Worm (Caenorhabditis elegans) whole organism, L1 larva: Measurements from ENCODE around the gene R166.2.

Experiments used
- C04F5.9 ChIP-seq: sonication (generic microtip); optimal IDR thresholded peaks from 2 replicates; lab custom pipeline; 2016; ENCODE audit warnings: missing genetic modification characterization, missing compliant biosample characterization
- C34B4.2 ChIP-seq: sonication (generic microtip); optimal IDR thresholded peaks from 2 replicates; lab custom pipeline; 2017; ENCODE audit warnings: mild to moderate bottlenecking, missing genetic modification characterization, missing compliant biosample characterization
- F16B12.6 ChIP-seq: fragments of 150-350 bp; optimal IDR thresholded peaks from 2 replicates; lab custom pipeline; 2014; ENCODE audit warnings: missing biosample characterization, missing genetic modification characterization
- Y116A8C.19 ChIP-seq: sonication (generic microtip); optimal IDR thresholded peaks from 2 replicates; lab custom pipeline; 2016; ENCODE audit warnings: missing compliant biosample characterization, missing genetic modification characterization, borderline replicate concordance
- aha-1 ChIP-seq: fragments of 150-350 bp; optimal IDR thresholded peaks from 2 replicates; lab custom pipeline; 2014; ENCODE audit warnings: missing biosample characterization, missing genetic modification characterization
- aly-2 ChIP-seq: fragments of 150-350 bp; optimal IDR thresholded peaks from 2 replicates; lab custom pipeline; 2014; ENCODE audit warnings: missing biosample characterization, missing genetic modification characterization
- blmp-1 ChIP-seq: fragments of 150-350 bp; optimal IDR thresholded peaks from 2 replicates; lab custom pipeline; 2014; ENCODE audit warnings: missing biosample characterization, missing genetic modification characterization
- ceh-63 ChIP-seq: fragments of 200-800 bp; sonication (Bioruptor generic); optimal IDR thresholded peaks from 2 replicates; lab custom pipeline; 2018; ENCODE audit warnings: mild to moderate bottlenecking, missing genetic modification characterization, missing compliant biosample characterization
- ceh-8 ChIP-seq: fragments of 200-800 bp; sonication (Bioruptor generic); optimal IDR thresholded peaks from 2 replicates; lab custom pipeline; 2018; ENCODE audit warnings: mild to moderate bottlenecking, missing genetic modification characterization, moderate library complexity, missing compliant biosample characterization
- ceh-90 ChIP-seq: sonication (generic microtip); optimal IDR thresholded peaks from 2 replicates; lab custom pipeline; 2016; ENCODE audit warnings: missing genetic modification characterization, missing compliant biosample characterization
- ces-1 ChIP-seq: fragments of 150-350 bp; optimal IDR thresholded peaks from 2 replicates; lab custom pipeline; 2014; ENCODE audit warnings: missing biosample characterization, missing genetic modification reagents, missing genetic modification characterization
- dpl-1 ChIP-seq, 3 experiments: fragments of 150-350 bp in 2 of 3; sonication (generic microtip) in 1 of 3; optimal IDR thresholded peaks; 2 replicates each; lab custom pipeline; 2014 to 2017; ENCODE audit warnings: missing biosample characterization in 3 of 3, missing genetic modification characterization in 3 of 3, missing genetic modification reagents in 3 of 3
- efl-1 ChIP-seq, 4 experiments: fragments of 150-350 bp; optimal IDR thresholded peaks in 3 of 4; peaks in 1 of 4; 1 replicate in 1 of 4; 2 replicates in 3 of 4; lab custom pipeline; 2014; ENCODE audit warnings: missing biosample characterization in 2 of 4, missing genetic modification characterization in 2 of 4, missing genetic modification reagents in 2 of 4
- egl-27 ChIP-seq, 2 experiments: fragments of 150-350 bp in 1 of 2; sonication (generic microtip); optimal IDR thresholded peaks; 3 replicates each; lab custom pipeline; 2017 to 2018; ENCODE audit warnings: missing biosample characterization in 2 of 2, missing genetic modification characterization in 2 of 2, missing genetic modification reagents in 2 of 2
- elt-2 ChIP-seq: sonication (generic microtip); optimal IDR thresholded peaks from 2 replicates; lab custom pipeline; 2016; ENCODE audit warnings: missing genetic modification characterization, mild to moderate bottlenecking, inconsistent platforms, missing compliant biosample characterization, missing genetic modification reagents
- elt-3 ChIP-seq, 6 experiments: fragments of 150-350 bp in 1 of 6; sonication (generic microtip); optimal IDR thresholded peaks; 2 replicates each; lab custom pipeline; 2017 to 2018; ENCODE audit warnings: missing biosample characterization in 6 of 6, missing genetic modification characterization in 6 of 6, inconsistent platforms in 1 of 6
- ets-5 ChIP-seq: fragments of 200-800 bp; sonication (Bioruptor generic); IDR thresholded peaks from 2 replicates; pipeline ENCODE4 v1.3.6; 2022; ENCODE audit warnings: missing genetic modification characterization, missing compliant biosample characterization
- fkh-4 ChIP-seq: sonication (generic microtip); optimal IDR thresholded peaks from 2 replicates; lab custom pipeline; 2016; ENCODE audit warnings: missing compliant biosample characterization, missing genetic modification characterization, borderline replicate concordance
- fkh-8 ChIP-seq: sonication (generic microtip); optimal IDR thresholded peaks from 2 replicates; lab custom pipeline; 2016; ENCODE audit warnings: mild to moderate bottlenecking, missing genetic modification characterization, missing compliant biosample characterization
- grh-1 ChIP-seq: fragments of 200-800 bp; sonication (Bioruptor generic); IDR thresholded peaks from 2 replicates; pipeline ENCODE4 v1.3.6; 2022; ENCODE audit warnings: missing genetic modification reagents, missing genetic modification characterization, missing compliant biosample characterization
- hpl-2 ChIP-seq: fragments of 150-350 bp; optimal IDR thresholded peaks from 2 replicates; lab custom pipeline; 2014; ENCODE audit warnings: missing biosample characterization, missing genetic modification reagents, missing genetic modification characterization
- jun-1 ChIP-seq: fragments of 150-350 bp; optimal IDR thresholded peaks from 2 replicates; lab custom pipeline; 2014; ENCODE audit warnings: missing biosample characterization, missing genetic modification reagents, missing genetic modification characterization
- lin-13 ChIP-seq: fragments of 150-350 bp; optimal IDR thresholded peaks from 2 replicates; lab custom pipeline; 2014; ENCODE audit warnings: missing biosample characterization, missing genetic modification reagents, missing genetic modification characterization
- lin-14 ChIP-seq: fragments of 200-800 bp; sonication (Bioruptor generic); optimal IDR thresholded peaks from 2 replicates; lab custom pipeline; 2018; ENCODE audit warnings: mild to moderate bottlenecking, missing genetic modification characterization, moderate library complexity, missing compliant biosample characterization
- lin-15B ChIP-seq: fragments of 150-350 bp; sonication (generic microtip); optimal IDR thresholded peaks from 3 replicates; lab custom pipeline; 2014; ENCODE audit warnings: missing biosample characterization, missing genetic modification characterization
- lir-3 ChIP-seq: sonication (generic microtip); optimal IDR thresholded peaks from 2 replicates; lab custom pipeline; 2016; ENCODE audit warnings: mild to moderate bottlenecking, missing genetic modification characterization, moderate library complexity, missing compliant biosample characterization; ENCODE audit not compliant: poor library complexity
- mab-9 ChIP-seq: fragments of 200-800 bp; sonication (Bioruptor generic); IDR thresholded peaks from 2 replicates; pipeline ENCODE4 v1.3.6; 2022; ENCODE audit warnings: missing genetic modification reagents, missing genetic modification characterization, missing compliant biosample characterization
- mep-1 ChIP-seq: fragments of 150-350 bp; optimal IDR thresholded peaks from 2 replicates; lab custom pipeline; 2014; ENCODE audit warnings: missing biosample characterization, missing genetic modification characterization
- nhr-12 ChIP-seq: sonication (generic microtip); optimal IDR thresholded peaks from 2 replicates; lab custom pipeline; 2017; ENCODE audit warnings: missing biosample characterization, missing genetic modification characterization
- nhr-20 ChIP-seq: sonication (generic microtip); optimal IDR thresholded peaks from 2 replicates; lab custom pipeline; 2016; ENCODE audit warnings: mild to moderate bottlenecking, missing genetic modification characterization, missing compliant biosample characterization
- nhr-237 ChIP-seq: fragments of 150-350 bp; optimal IDR thresholded peaks from 2 replicates; lab custom pipeline; 2014; ENCODE audit warnings: missing biosample characterization, missing genetic modification characterization
- nhr-28 ChIP-seq: fragments of 150-350 bp; optimal IDR thresholded peaks from 2 replicates; lab custom pipeline; 2014; ENCODE audit warnings: missing biosample characterization, missing genetic modification characterization
- nhr-47 ChIP-seq: sonication (generic microtip); optimal IDR thresholded peaks from 2 replicates; lab custom pipeline; 2016; ENCODE audit warnings: mild to moderate bottlenecking, missing genetic modification characterization, moderate library complexity, missing compliant biosample characterization
- nhr-71 ChIP-seq: sonication (generic microtip); optimal IDR thresholded peaks from 2 replicates; lab custom pipeline; 2016; ENCODE audit warnings: mild to moderate bottlenecking, missing genetic modification characterization, moderate library complexity, missing compliant biosample characterization
- nhr-76 ChIP-seq: sonication (generic microtip); optimal IDR thresholded peaks from 2 replicates; lab custom pipeline; 2017; ENCODE audit warnings: missing biosample characterization, missing genetic modification characterization
- nhr-85 ChIP-seq: sonication (generic microtip); peaks from one replicate; lab custom pipeline; 2016; ENCODE audit warnings: missing genetic modification characterization, inconsistent platforms, missing compliant biosample characterization
- pax-3 ChIP-seq: fragments of 200-800 bp; sonication (Bioruptor generic); optimal IDR thresholded peaks from 2 replicates; lab custom pipeline; 2018; ENCODE audit warnings: mild to moderate bottlenecking, missing genetic modification characterization, moderate library complexity, missing compliant biosample characterization
- pqm-1 ChIP-seq: sonication (generic microtip); optimal IDR thresholded peaks from 3 replicates; lab custom pipeline; 2017; ENCODE audit warnings: missing biosample characterization, missing genetic modification characterization
- rnt-1 ChIP-seq: sonication (generic microtip); optimal IDR thresholded peaks from 2 replicates; lab custom pipeline; 2016; ENCODE audit warnings: mild to moderate bottlenecking, missing genetic modification characterization, moderate library complexity, missing compliant biosample characterization
- skn-1 ChIP-seq: fragments of 150-350 bp; optimal IDR thresholded peaks from 2 replicates; lab custom pipeline; 2014; ENCODE audit warnings: missing biosample characterization, missing genetic modification characterization
- snpc-4 ChIP-seq: fragments of 150-350 bp; optimal IDR thresholded peaks from 2 replicates; lab custom pipeline; 2014; ENCODE audit warnings: missing biosample characterization, missing genetic modification characterization
- sup-37 ChIP-seq: fragments of 200-800 bp; sonication (Bioruptor generic); optimal IDR thresholded peaks from 2 replicates; lab custom pipeline; 2018; ENCODE audit warnings: mild to moderate bottlenecking, missing genetic modification characterization, missing compliant biosample characterization
- tlp-1 ChIP-seq: fragments of 150-350 bp; optimal IDR thresholded peaks from 2 replicates; lab custom pipeline; 2014; ENCODE audit warnings: missing biosample characterization, missing genetic modification characterization
- unc-62 ChIP-seq: fragments of 150-350 bp; optimal IDR thresholded peaks from 2 replicates; lab custom pipeline; 2014; ENCODE audit warnings: missing biosample characterization, missing genetic modification reagents, missing genetic modification characterization
- unc-86 ChIP-seq: sonication (generic microtip); optimal IDR thresholded peaks from 2 replicates; lab custom pipeline; 2016; ENCODE audit warnings: missing genetic modification characterization, missing compliant biosample characterization
- vab-15 ChIP-seq: sonication (generic microtip); optimal IDR thresholded peaks from 2 replicates; lab custom pipeline; 2017; ENCODE audit warnings: missing genotype, mild to moderate bottlenecking, missing genetic modification characterization, missing compliant biosample characterization
- zip-4 ChIP-seq: fragments of 200-800 bp; sonication (Bioruptor generic); optimal IDR thresholded peaks from 2 replicates; lab custom pipeline; 2018; ENCODE audit warnings: mild to moderate bottlenecking, missing genetic modification characterization, moderate library complexity, missing compliant biosample characterization
- ztf-11 ChIP-seq, 2 experiments: sonication (generic microtip); optimal IDR thresholded peaks; 2 replicates each; lab custom pipeline; 2016 to 2017; ENCODE audit warnings: missing genetic modification characterization in 2 of 2, missing biosample characterization in 1 of 2, missing compliant biosample characterization in 1 of 2
- ztf-4 ChIP-seq: fragments of 150-350 bp; optimal IDR thresholded peaks from 2 replicates; lab custom pipeline; 2014; ENCODE audit warnings: missing biosample characterization, missing genetic modification characterization

R166.2 gene

DNA sequence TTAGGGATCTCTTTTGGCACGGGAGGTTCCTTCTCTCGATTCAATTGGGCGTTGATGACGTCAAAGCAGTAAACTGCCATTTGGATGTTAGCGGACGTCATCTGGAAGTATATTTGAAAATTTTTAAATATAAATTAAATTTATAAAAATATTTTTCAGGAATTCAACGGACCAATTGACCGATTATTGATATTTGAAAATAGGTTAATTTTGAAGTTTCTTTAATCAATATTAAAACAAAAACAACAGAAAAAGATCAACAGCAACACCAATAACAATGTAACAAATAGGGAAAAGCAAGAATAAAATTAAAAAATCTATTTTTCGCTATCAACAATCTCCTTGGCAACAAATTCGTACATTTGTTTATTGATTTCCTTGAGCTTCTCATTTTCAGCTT is 1.8 kb upstream of the R166.2 start, which contains the start of gene R166.3:
TSS of gene R166.3 (minus strand) at position 101 of the 400 bp plus-strand sequence.
- TF ChIP-seq pqm-1 (tag; lab: Kevin White, UChicago), result no peak
- TF ChIP-seq efl-1 (optimal IDR thresholded peaks at IDR 0.05; lab: Kevin White, UChicago), result no peak
- TF ChIP-seq efl-1 (GFP tag; optimal IDR thresholded peaks at IDR 0.05 in 1 of 2; lab: Kevin White, UChicago), result peak in 1 of 2 experiments; percentile 53

DNA sequence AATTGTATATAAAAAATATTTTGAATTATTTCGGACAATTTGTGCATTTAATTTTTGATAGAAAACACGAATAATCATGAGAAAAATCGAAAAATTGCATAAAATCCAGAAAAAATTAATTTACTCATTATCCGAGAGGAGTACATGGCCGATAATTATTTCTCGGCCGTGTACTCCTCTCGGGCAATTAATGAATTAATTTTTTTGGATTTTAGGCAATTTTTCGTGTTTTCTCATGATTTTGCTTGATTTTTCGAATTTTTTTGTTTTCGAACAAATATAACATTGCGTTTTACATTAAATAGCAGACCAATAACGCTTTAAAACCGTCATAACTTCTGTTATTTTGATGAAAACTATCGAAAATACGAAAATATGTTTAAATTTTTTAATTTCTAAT is 517 bp upstream of the R166.2 start:
- TF ChIP-seq ceh-90 (tag; lab: Kevin White, UChicago) (peak; percentile 89), vab-15 (tag; lab: Kevin White, UChicago) (no peak), grh-1 (GFP tag; lab: Robert Waterston, UW) (peak; percentile 52; the same call in 1 of the 2 replicates), lir-3 (tag; lab: Kevin White, UChicago) (peak; percentile 91), elt-3 (tag; optimal IDR thresholded peaks at IDR 0.05; lab: Kevin White, UChicago) (no peak), fkh-8 (tag; lab: Kevin White, UChicago) (peak; percentile 51), ces-1 (no peak), lin-13 (GFP tag; lab: Kevin White, UChicago) (peak; percentile 65), Y116A8C.19 (tag; lab: Kevin White, UChicago) (peak; percentile 56), unc-86 (tag; lab: Kevin White, UChicago) (peak; percentile 58), ztf-11 (tag; optimal IDR thresholded peaks at IDR 0.05; lab: Kevin White, UChicago) (peak in 1 of 2 experiments; percentile 94), C34B4.2 (no peak), efl-1 (optimal IDR thresholded peaks at IDR 0.05; lab: Kevin White, UChicago) (peak; percentile 55 to 75), efl-1 (GFP tag; optimal IDR thresholded peaks at IDR 0.05 in 1 of 2; lab: Kevin White, UChicago) (peak; percentile 68 to 97), nhr-85 (tag; lab: Kevin White, UChicago) (peak; percentile 93), ztf-4 (no peak), nhr-12 (tag; lab: Kevin White, UChicago) (no peak), egl-27 (tag; optimal IDR thresholded peaks at IDR 0.05; lab: Kevin White, UChicago) (no peak), nhr-71 (tag; lab: Kevin White, UChicago) (peak; percentile 87), elt-2 (tag; lab: Kevin White, UChicago) (peak; percentile 68), nhr-237 (tag; lab: Kevin White, UChicago) (no peak), aly-2 (no peak), blmp-1 (tag; lab: Kevin White, UChicago) (peak; percentile 26), mab-9 (GFP tag; lab: Robert Waterston, UW) (peak; percentile 77; the same call in 1 of the 2 replicates), nhr-76 (tag; lab: Kevin White, UChicago) (no peak), tlp-1 (tag; lab: Kevin White, UChicago) (no peak), skn-1 (tag; lab: Kevin White, UChicago) (peak; percentile 63), mep-1 (tag; lab: Kevin White, UChicago) (peak; percentile 48), nhr-47 (tag; lab: Kevin White, UChicago) (peak; percentile 88), nhr-28 (tag; lab: Kevin White, UChicago) (no peak), C04F5.9 (tag; lab: Kevin White, UChicago) (peak; percentile 88), pax-3 (peak; percentile 85), snpc-4 (tag; lab: Kevin White, UChicago) (peak; percentile 19), unc-62 (GFP tag; lab: Kevin White, UChicago) (no peak), zip-4 (GFP tag; lab: Kevin White, UChicago) (peak; percentile 40), F16B12.6 (peak; percentile 36), nhr-20 (tag; lab: Kevin White, UChicago) (peak; percentile 78), dpl-1 (GFP tag; optimal IDR thresholded peaks at IDR 0.05; lab: Kevin White, UChicago) (peak; percentile 42 to 73 (median 52)), aha-1 (tag; lab: Kevin White, UChicago) (no peak), lin-15B (no peak), hpl-2 (no peak), ceh-63 (no peak), ceh-8 (GFP tag; lab: Kevin White, UChicago) (peak; percentile 81), rnt-1 (tag; lab: Kevin White, UChicago) (peak; percentile 97), ets-5 (no peak), sup-37 (GFP tag; lab: Kevin White, UChicago) (peak; percentile 40), fkh-4 (tag; lab: Kevin White, UChicago) (peak; percentile 97), lin-14 (GFP tag; lab: Kevin White, UChicago) (peak; percentile 71), jun-1 (tag; lab: Kevin White, UChicago) (no peak)
